Worm (Caenorhabditis elegans): ENCODE data around the gene arrd-14.

DNA sequence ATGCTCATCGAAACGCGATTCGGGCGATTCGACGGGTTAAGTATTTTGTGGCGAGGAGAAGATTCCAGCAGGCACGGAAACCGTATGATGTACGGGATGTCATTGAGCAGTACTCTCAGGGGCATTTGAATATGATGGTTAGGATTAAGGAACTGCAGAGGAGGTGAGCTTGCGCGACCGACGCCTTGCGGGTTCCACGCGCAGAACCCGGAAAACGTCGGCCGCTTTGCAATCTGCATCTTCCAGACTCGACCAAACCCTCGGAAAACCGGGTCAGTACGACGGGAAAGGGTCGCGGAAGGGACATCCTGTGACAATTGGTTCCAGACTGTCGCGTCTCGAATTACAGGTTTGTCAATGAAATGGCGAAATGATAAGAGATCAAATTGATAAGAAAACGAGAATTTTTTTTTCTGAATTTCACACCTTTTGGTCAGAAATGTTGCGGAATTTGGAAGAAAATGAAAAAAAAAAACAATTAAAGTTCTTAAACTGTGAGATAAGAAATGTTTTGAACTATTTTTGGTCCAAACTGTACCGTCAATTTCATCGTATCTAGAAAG, 40.5 kb upstream of the arrd-14 start:
- TF ChIP-seq W03F9.2 (tag; optimal IDR thresholded peaks at IDR 0.05) (no peak), him-1 (tag; optimal IDR thresholded peaks at IDR 0.05) (no peak), dao-5 (tag; optimal IDR thresholded peaks at IDR 0.05) (no peak)

Measured in whole organism, L4/young adult.